Worm (Caenorhabditis elegans) whole organism, L3 larva: ENCODE results near the gene cut-4.

Experiments
- ZK546.5 ChIP-seq: sonication (generic microtip); optimal IDR thresholded peaks from 2 replicates; lab custom pipeline; 2017; ENCODE audit warnings: missing biosample characterization, missing genetic modification characterization
- aly-2 ChIP-seq: fragments of 150-350 bp; optimal IDR thresholded peaks from 2 replicates; lab custom pipeline; 2014; ENCODE audit warnings: missing biosample characterization, missing genetic modification characterization
- ama-1 ChIP-seq: fragments of 150-350 bp; optimal IDR thresholded peaks from 2 replicates; lab custom pipeline; 2018
- ceh-16 ChIP-seq: sonication (generic microtip); optimal IDR thresholded peaks from 2 replicates; lab custom pipeline; 2017; ENCODE audit warnings: missing biosample characterization, missing genetic modification characterization
- ceh-28 ChIP-seq: fragments of 150-350 bp; optimal IDR thresholded peaks from 2 replicates; lab custom pipeline; 2014; ENCODE audit warnings: missing biosample characterization, missing genetic modification reagents, missing genetic modification characterization
- daf-12 ChIP-seq: fragments of 150-350 bp; optimal IDR thresholded peaks from 2 replicates; lab custom pipeline; 2014; ENCODE audit warnings: missing biosample characterization, missing genetic modification reagents, missing genetic modification characterization
- egl-5 ChIP-seq: fragments of 150-350 bp; optimal IDR thresholded peaks from 2 replicates; lab custom pipeline; 2017; ENCODE audit warnings: missing biosample characterization, missing genetic modification reagents, missing genetic modification characterization, inconsistent platforms
- elt-1 ChIP-seq: fragments of 150-350 bp; optimal IDR thresholded peaks from 2 replicates; lab custom pipeline; 2014; ENCODE audit warnings: missing biosample characterization, missing genetic modification characterization
- elt-2 ChIP-seq: sonication (generic microtip); optimal IDR thresholded peaks from 2 replicates; lab custom pipeline; 2016; ENCODE audit warnings: missing genetic modification reagents, mild to moderate bottlenecking, missing genetic modification characterization, missing compliant biosample characterization
- elt-3 ChIP-seq, 3 experiments: fragments of 150-350 bp in 1 of 3; sonication (generic microtip) in 2 of 3; optimal IDR thresholded peaks; 2 replicates in 2 of 3; 4 replicates in 1 of 3; lab custom pipeline; 2014 to 2017; ENCODE audit warnings: missing biosample characterization in 3 of 3, missing genetic modification characterization in 3 of 3
- eor-1 ChIP-seq, 2 experiments: fragments of 150-350 bp; optimal IDR thresholded peaks; 2 replicates each; lab custom pipeline; 2014 to 2018; ENCODE audit warnings: missing biosample characterization in 2 of 2, missing genetic modification characterization in 2 of 2
- fkh-10 ChIP-seq: sonication (generic microtip); optimal IDR thresholded peaks from 2 replicates; lab custom pipeline; 2017; ENCODE audit warnings: missing biosample characterization, missing genetic modification reagents, missing genetic modification characterization
- fos-1 ChIP-seq: fragments of 150-350 bp; optimal IDR thresholded peaks from 2 replicates; lab custom pipeline; 2014; ENCODE audit warnings: missing biosample characterization, missing genetic modification characterization
- hmg-11 ChIP-seq: sonication (generic microtip); optimal IDR thresholded peaks from 2 replicates; lab custom pipeline; 2016; ENCODE audit warnings: missing genetic modification characterization, missing compliant biosample characterization
- jun-1 ChIP-seq: fragments of 150-350 bp; optimal IDR thresholded peaks from 2 replicates; lab custom pipeline; 2014; ENCODE audit warnings: missing biosample characterization, missing genetic modification reagents, missing genetic modification characterization
- lin-39 ChIP-seq: fragments of 150-350 bp; optimal IDR thresholded peaks from 2 replicates; lab custom pipeline; 2018; ENCODE audit warnings: missing biosample characterization, missing genetic modification reagents, missing genetic modification characterization
- lsy-12 ChIP-seq: sonication (generic microtip); optimal IDR thresholded peaks from 2 replicates; lab custom pipeline; 2016; ENCODE audit warnings: mild to moderate bottlenecking, missing genetic modification characterization, missing compliant biosample characterization
- mdl-1 ChIP-seq: fragments of 150-350 bp; optimal IDR thresholded peaks from 2 replicates; lab custom pipeline; 2014; ENCODE audit warnings: missing biosample characterization, missing genetic modification characterization
- nfya-1 ChIP-seq: sonication (generic microtip); optimal IDR thresholded peaks from 2 replicates; lab custom pipeline; 2017; ENCODE audit warnings: missing genetic modification characterization, mild to moderate bottlenecking, missing compliant biosample characterization, antibody characterized with exemption, moderate library complexity; ENCODE audit not compliant: insufficient read depth
- nhr-11 ChIP-seq: fragments of 150-350 bp; optimal IDR thresholded peaks from 2 replicates; lab custom pipeline; 2014; ENCODE audit warnings: missing biosample characterization, missing genetic modification characterization
- nhr-237 ChIP-seq: fragments of 150-350 bp; optimal IDR thresholded peaks from 2 replicates; lab custom pipeline; 2014; ENCODE audit warnings: missing biosample characterization, missing genetic modification characterization
- nhr-25 ChIP-seq: sonication (generic microtip); optimal IDR thresholded peaks from 2 replicates; lab custom pipeline; 2017; ENCODE audit warnings: missing biosample characterization, missing genetic modification characterization
- nhr-43 ChIP-seq: sonication (generic microtip); optimal IDR thresholded peaks from 2 replicates; lab custom pipeline; 2016; ENCODE audit warnings: mild to moderate bottlenecking, missing genetic modification characterization, missing compliant biosample characterization; ENCODE audit not compliant: poor library complexity, severe bottlenecking
- nhr-76 ChIP-seq: fragments of 150-350 bp; sonication (generic microtip); optimal IDR thresholded peaks from 5 replicates; lab custom pipeline; 2014; ENCODE audit warnings: missing biosample characterization, missing genetic modification characterization
- nhr-77 ChIP-seq: fragments of 150-350 bp; optimal IDR thresholded peaks from 2 replicates; lab custom pipeline; 2014; ENCODE audit warnings: missing biosample characterization, missing genetic modification characterization
- pha-4 ChIP-seq: fragments of 150-350 bp; optimal IDR thresholded peaks from 2 replicates; lab custom pipeline; 2014; ENCODE audit warnings: missing biosample characterization, missing genetic modification reagents, missing genetic modification characterization
- sea-2 ChIP-seq: fragments of 150-350 bp; sonication (generic microtip); optimal IDR thresholded peaks from 4 replicates; lab custom pipeline; 2014; ENCODE audit warnings: missing biosample characterization, missing genetic modification reagents, missing genetic modification characterization
- snpc-4 ChIP-seq: fragments of 150-350 bp; optimal IDR thresholded peaks from 2 replicates; lab custom pipeline; 2014; ENCODE audit warnings: missing biosample characterization, missing genetic modification characterization
- tbx-2 ChIP-seq: sonication (generic microtip); optimal IDR thresholded peaks from 2 replicates; lab custom pipeline; 2016; ENCODE audit warnings: mild to moderate bottlenecking, missing genetic modification characterization, missing compliant biosample characterization
- unc-39 ChIP-seq: sonication (generic microtip); optimal IDR thresholded peaks from 4 replicates; lab custom pipeline; 2017; ENCODE audit warnings: missing biosample characterization, missing genetic modification characterization
- zag-1 ChIP-seq: fragments of 150-350 bp; optimal IDR thresholded peaks from 2 replicates; lab custom pipeline; 2014; ENCODE audit warnings: missing biosample characterization, missing genetic modification characterization
- ztf-11 ChIP-seq: fragments of 150-350 bp; optimal IDR thresholded peaks from 2 replicates; lab custom pipeline; 2014; ENCODE audit warnings: missing biosample characterization, missing genetic modification characterization
- ztf-4 ChIP-seq: fragments of 150-350 bp; optimal IDR thresholded peaks from 2 replicates; lab custom pipeline; 2014; ENCODE audit warnings: missing biosample characterization, missing genetic modification characterization

cut-4 gene

DNA sequence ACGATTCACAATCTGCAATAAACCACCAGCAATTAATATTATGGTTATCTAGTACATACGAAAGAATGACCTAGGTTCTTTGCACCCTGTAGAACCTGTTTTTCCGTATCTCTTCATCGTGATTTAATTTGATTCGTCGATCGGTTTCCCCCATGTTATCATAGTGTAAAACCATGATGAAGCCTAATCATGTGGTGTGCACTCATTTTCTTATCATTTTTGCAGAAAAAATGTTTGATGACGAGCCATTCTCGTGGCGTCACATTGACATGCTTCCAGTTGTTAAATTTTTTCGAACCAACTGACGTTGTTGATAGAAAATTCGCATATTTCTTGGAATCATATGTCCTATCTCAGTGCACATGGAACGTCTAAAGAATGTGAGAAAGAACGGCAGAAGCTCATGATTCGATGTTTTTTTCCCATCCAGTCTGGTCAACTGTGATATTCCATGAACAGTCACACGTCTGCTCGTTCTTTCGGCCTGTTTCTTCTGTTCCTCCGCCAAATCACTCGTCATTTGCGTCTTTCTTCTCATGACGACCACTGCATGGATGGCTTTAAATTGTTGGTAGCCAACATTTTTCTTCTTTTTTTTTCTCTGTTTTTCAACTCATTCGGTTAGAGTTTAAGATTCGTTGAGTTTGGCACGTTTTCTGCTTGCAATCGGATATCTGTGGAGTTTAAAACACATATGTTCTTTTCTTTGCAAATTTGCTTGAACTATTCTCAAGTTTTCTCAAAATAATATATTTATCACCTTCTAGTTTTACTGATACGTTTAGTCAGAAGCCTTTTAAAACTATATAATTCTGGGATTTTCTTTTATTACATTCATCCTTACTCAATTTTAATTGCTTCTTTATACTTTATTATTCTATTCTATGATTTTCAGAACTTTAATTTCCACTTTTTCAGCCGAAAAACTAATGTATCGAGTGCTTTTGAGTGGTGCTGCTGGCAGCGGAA is 11.7 kb downstream of the cut-4 start, which contains the start of gene ZK673.2 (continued):
- TF ChIP-seq elt-3 (tag; optimal IDR thresholded peaks at IDR 0.05; lab: Kevin White, UChicago) (peak; percentile 19 to 56 (median 50)), aly-2 (tag; lab: Kevin White, UChicago) (no peak), jun-1 (tag; lab: Kevin White, UChicago) (peak; percentile 29), ZK546.5 (tag; lab: Kevin White, UChicago) (no peak), zag-1 (tag; lab: Kevin White, UChicago) (no peak)

DNA sequence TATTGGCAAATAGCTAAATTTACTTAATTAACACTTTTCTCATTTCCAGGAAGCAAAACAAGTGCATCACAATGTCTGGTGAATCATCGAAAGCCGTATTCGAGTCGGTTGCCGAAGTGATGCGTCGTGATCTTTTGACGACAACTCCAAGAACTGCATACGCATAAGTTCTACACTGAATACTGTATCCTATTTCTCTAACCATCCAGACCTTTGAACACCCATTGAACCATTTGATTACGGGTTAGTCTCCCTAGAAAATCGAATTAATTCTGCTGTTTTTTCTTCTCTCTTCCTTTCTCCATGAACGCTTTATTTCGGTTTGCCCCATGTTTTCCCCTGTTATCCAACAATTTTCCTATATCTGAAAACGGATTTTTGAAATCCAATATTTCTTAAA is 13.8 kb downstream of the cut-4 start, which contains the start of gene lin-56:
Gene lin-56 (plus strand): TSS at position 301 of the 400 bp plus-strand sequence.
- no peak for TF ChIP-seq fos-1 (tag; lab: Kevin White, UChicago)
- TF ChIP-seq daf-12 (tag; lab: Kevin White, UChicago): no peak
- TF ChIP-seq pha-4 (tag; lab: Kevin White, UChicago): no peak
- TF ChIP-seq ama-1 (lab: Kevin White, UChicago): no peak
- no peak for TF ChIP-seq ZK546.5 (tag; lab: Kevin White, UChicago)
- no peak for TF ChIP-seq nhr-11 (tag; lab: Kevin White, UChicago)
- TF ChIP-seq mdl-1 (tag; lab: Kevin White, UChicago): no peak
- TF ChIP-seq unc-39: no peak
- TF ChIP-seq lsy-12 (tag; lab: Kevin White, UChicago): no peak
- no peak for TF ChIP-seq nfya-1 (tag; lab: Kevin White, UChicago)
- no peak for TF ChIP-seq tbx-2 (tag; lab: Kevin White, UChicago)
- no peak for TF ChIP-seq elt-3 (tag; optimal IDR thresholded peaks at IDR 0.05; lab: Kevin White, UChicago)
- TF ChIP-seq nhr-76 (tag; lab: Kevin White, UChicago): no peak
- TF ChIP-seq, all 47 proteins: peak for 0

ce11 chrII:10450335-10450734 is 14.4 kb downstream of the cut-4 start:
- TF ChIP-seq elt-1: no peak
- TF ChIP-seq eor-1 (tag; optimal IDR thresholded peaks at IDR 0.05; lab: Kevin White, UChicago): no peak
- no peak for TF ChIP-seq nhr-25
- peak; percentile 62 for TF ChIP-seq lsy-12 (tag; lab: Kevin White, UChicago)
- TF ChIP-seq nhr-43 (tag; lab: Kevin White, UChicago): peak; percentile 55
- TF ChIP-seq ztf-4 (tag; lab: Kevin White, UChicago): peak; percentile 58
- TF ChIP-seq elt-3 (tag; optimal IDR thresholded peaks at IDR 0.05; lab: Kevin White, UChicago): no peak
- TF ChIP-seq ceh-28 (tag; lab: Kevin White, UChicago): peak; percentile 30
- TF ChIP-seq pha-4 (tag; lab: Kevin White, UChicago): peak; percentile 55
- peak; percentile 48 for TF ChIP-seq jun-1 (tag; lab: Kevin White, UChicago)
- TF ChIP-seq fos-1 (tag; lab: Kevin White, UChicago): no peak
- TF ChIP-seq ztf-11: no peak
- peak; percentile 86 for TF ChIP-seq ama-1 (lab: Kevin White, UChicago)
- TF ChIP-seq elt-2: peak; percentile 25
- TF ChIP-seq sea-2: no peak
- TF ChIP-seq, all 47 proteins: peak for 8

DNA sequence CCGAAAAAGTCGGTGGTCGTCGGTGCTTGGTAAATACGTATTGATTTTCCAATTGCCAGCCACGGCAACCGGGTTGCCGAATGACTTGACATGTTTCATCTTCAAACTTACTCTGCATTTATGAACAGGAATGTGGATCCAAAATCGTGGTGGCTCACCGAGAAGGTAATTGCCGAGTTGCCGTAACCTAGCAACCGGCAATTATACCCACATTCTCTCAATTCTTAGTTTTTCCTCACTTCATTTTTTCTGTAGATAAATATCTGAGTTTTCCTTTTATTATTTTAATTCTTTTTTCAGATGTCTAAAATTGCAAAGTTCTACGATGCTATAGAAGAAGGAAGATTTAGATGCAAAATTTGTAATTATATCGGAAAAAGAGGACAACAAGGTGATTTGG is 16.7 kb downstream of the cut-4 start, which contains the start of gene ZK673.4:
Gene ZK673.4 (plus strand): TSS at position 301 of the 400 bp plus-strand sequence.
- TF ChIP-seq elt-3 (tag; optimal IDR thresholded peaks at IDR 0.05; lab: Kevin White, UChicago) (no peak), ztf-4 (tag; lab: Kevin White, UChicago) (no peak), fkh-10 (GFP tag; lab: Kevin White, UChicago) (no peak), mdl-1 (tag; lab: Kevin White, UChicago) (no peak), egl-5 (tag; lab: Kevin White, UChicago) (no peak), jun-1 (tag; lab: Kevin White, UChicago) (no peak), ceh-16 (tag; lab: Kevin White, UChicago) (no peak), lin-39 (tag; lab: Kevin White, UChicago) (no peak), nfya-1 (tag; lab: Kevin White, UChicago) (no peak), fos-1 (tag; lab: Kevin White, UChicago) (no peak), unc-39 (no peak), elt-2 (no peak), nhr-77 (tag; lab: Kevin White, UChicago) (no peak), sea-2 (no peak), nhr-237 (tag; lab: Kevin White, UChicago) (no peak), pha-4 (tag; lab: Kevin White, UChicago) (no peak), snpc-4 (tag; lab: Kevin White, UChicago) (no peak), ztf-11 (no peak), hmg-11 (tag; lab: Kevin White, UChicago) (no peak)
